Fruit fly (Drosophila melanogaster) whole organism, wandering third instar larva: ENCODE measurements around the gene CG32437.

Experiments
- Abd-B ChIP-seq: fragments of >200 bp; optimal IDR thresholded peaks from 2 replicates; lab custom pipeline; 2017; ENCODE audit warnings: missing biosample characterization, missing genetic modification characterization
- CrebA ChIP-seq: fragments of 200-800 bp; sonication (Bioruptor generic); optimal IDR thresholded peaks from 2 replicates; lab custom pipeline; 2016; ENCODE audit warnings: missing biosample characterization, mild to moderate bottlenecking, missing genetic modification characterization, borderline replicate concordance
- Dfd ChIP-seq: fragments of >200 bp; optimal IDR thresholded peaks from 2 replicates; lab custom pipeline; 2017; ENCODE audit warnings: missing biosample characterization, missing genetic modification characterization
- GATAd ChIP-seq: sonication (Bioruptor generic); optimal IDR thresholded peaks from 2 replicates; lab custom pipeline; 2016; ENCODE audit warnings: missing biosample characterization, missing genetic modification characterization
- Hnf4 ChIP-seq: fragments of 200-800 bp; sonication (Bioruptor generic); optimal IDR thresholded peaks from 2 replicates; lab custom pipeline; 2016; ENCODE audit warnings: missing biosample characterization, mild to moderate bottlenecking, missing genetic modification characterization
- Myc ChIP-seq: fragments of >200 bp; optimal IDR thresholded peaks from 2 replicates; lab custom pipeline; 2017
- Vsx2 ChIP-seq: fragments of 200-300, 225-300 bp; sonication (Bioruptor generic); optimal IDR thresholded peaks from 2 replicates; lab custom pipeline; 2018; ENCODE audit warnings: missing biosample characterization, missing genetic modification characterization; ENCODE audit not compliant: partially characterized antibody
- fru ChIP-seq: fragments of 200-800 bp; sonication (Bioruptor generic); optimal IDR thresholded peaks from 3 replicates; lab custom pipeline; 2016; ENCODE audit warnings: missing biosample characterization, mild to moderate bottlenecking, missing genetic modification characterization
- psq ChIP-seq: fragments of 200-800 bp; sonication (Bioruptor generic); optimal IDR thresholded peaks from 3 replicates; lab custom pipeline; 2017; ENCODE audit warnings: missing biosample characterization, mild to moderate bottlenecking, missing genetic modification characterization, moderate library complexity
- rgr ChIP-seq: fragments of 200-800 bp; sonication (Bioruptor generic); optimal IDR thresholded peaks from 3 replicates; lab custom pipeline; 2016; ENCODE audit warnings: missing biosample characterization, mild to moderate bottlenecking, missing genetic modification characterization
- sage ChIP-seq: fragments of 200-800 bp; sonication (Bioruptor generic); optimal IDR thresholded peaks from 2 replicates; lab custom pipeline; 2016; ENCODE audit warnings: missing biosample characterization, mild to moderate bottlenecking, missing genetic modification characterization
- sv ChIP-seq: fragments of 200-800 bp; sonication (Bioruptor generic); optimal IDR thresholded peaks from 3 replicates; lab custom pipeline; 2016; ENCODE audit warnings: missing biosample characterization, missing genetic modification characterization
- usp ChIP-seq: fragments of >200 bp; optimal IDR thresholded peaks from 2 replicates; lab custom pipeline; 2017; ENCODE audit warnings: missing biosample characterization, missing genetic modification characterization

DNA sequence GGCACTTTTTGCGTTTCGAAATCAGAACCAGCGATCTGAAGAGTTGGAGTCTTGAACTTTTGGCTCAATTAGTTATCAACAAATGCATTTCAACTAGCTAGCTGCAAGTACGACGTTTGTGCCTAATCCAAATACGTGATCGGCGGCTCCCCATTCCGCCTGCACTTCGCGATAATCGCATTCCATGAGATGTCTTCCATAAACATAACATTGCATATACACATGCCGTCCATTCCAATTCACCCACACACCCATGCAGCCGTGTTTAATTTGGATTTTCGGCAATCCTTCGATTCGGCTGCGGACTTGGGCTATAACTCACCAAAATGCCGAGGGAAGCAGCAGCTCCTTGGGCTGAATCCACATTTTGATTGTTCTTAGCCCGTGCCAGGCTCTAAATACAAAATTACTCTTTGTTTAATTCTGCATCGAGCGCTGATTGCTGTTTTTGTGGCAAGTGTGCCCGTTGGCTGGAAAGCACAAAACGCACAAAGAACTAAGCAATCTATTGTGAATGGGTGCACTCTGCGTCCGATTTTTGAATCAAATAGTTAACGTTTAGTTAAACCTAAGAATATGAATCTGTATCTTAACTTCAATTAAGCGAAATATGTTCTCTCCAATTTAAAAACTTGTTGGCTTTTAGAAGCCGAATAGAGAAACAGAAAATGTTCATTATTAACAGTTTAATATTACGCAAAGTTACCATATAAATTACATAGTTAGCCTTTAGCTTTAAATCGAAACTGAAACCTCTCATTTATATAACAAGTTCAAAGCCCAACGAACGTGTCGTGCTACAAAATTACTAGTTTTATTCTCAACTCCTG lies 14.0 kb upstream of the CG32437 start, which contains the start of the genes Tbc1d8-9 and CG32436:
- TF ChIP-seq GATAd, result no peak
- TF ChIP-seq psq, result no peak
- no peak for TF ChIP-seq Hnf4 (GFP tag; lab: Kevin White, UChicago)
- TF ChIP-seq Abd-B (GFP tag; lab: Kevin White, UChicago), result no peak
- no peak for TF ChIP-seq CrebA
- TF ChIP-seq usp, result no peak
- TF ChIP-seq sv (GFP tag; lab: Kevin White, UChicago), result no peak
- TF ChIP-seq sage, result no peak
- no peak for TF ChIP-seq Dfd (GFP tag; lab: Kevin White, UChicago)
- TF ChIP-seq Myc (lab: Kevin White, UChicago), result no peak
- TF ChIP-seq fru (GFP tag; lab: Kevin White, UChicago), result no peak
- TF ChIP-seq Vsx2 (GFP tag; lab: Kevin White, UChicago), result no peak
- TF ChIP-seq rgr (GFP tag; lab: Kevin White, UChicago), result no peak
